Fruit fly (Drosophila melanogaster) whole organism, embryonic: Measurements from ENCODE around the gene mRpL30.

Experiments used
- Blimp-1 ChIP-seq: fragments of 200-800 bp; sonication (Bioruptor generic); optimal IDR thresholded peaks from 3 replicates; lab custom pipeline; 2018; ENCODE audit warnings: missing biosample characterization, missing genetic modification characterization, mild to moderate bottlenecking, moderate library complexity, missing genetic modification reagents
- Ets65A ChIP-seq: fragments of 200-800 bp; sonication (Bioruptor generic); peaks from one replicate; lab custom pipeline; 2016; ENCODE audit warnings: missing biosample characterization, missing genetic modification characterization
- Pdp1 ChIP-seq, 2 experiments: fragments of 200-800 bp; sonication (Bioruptor generic); optimal IDR thresholded peaks; 3 replicates each; lab custom pipeline; 2016; ENCODE audit warnings: missing biosample characterization in 2 of 2, missing genetic modification characterization in 2 of 2, mild to moderate bottlenecking in 1 of 2, moderate library complexity in 1 of 2
- Trl ChIP-seq, 3 experiments: fragments of >200 bp in 2 of 3; fragments of 200-800 bp in 1 of 3; sonication (Bioruptor generic) in 1 of 3; optimal IDR thresholded peaks; 2 replicates in 1 of 3; 3 replicates in 2 of 3; lab custom pipeline; 2016 to 2017; ENCODE audit warnings: missing biosample characterization in 1 of 3, missing genetic modification characterization in 1 of 3

The mRpL30 gene

DNA sequence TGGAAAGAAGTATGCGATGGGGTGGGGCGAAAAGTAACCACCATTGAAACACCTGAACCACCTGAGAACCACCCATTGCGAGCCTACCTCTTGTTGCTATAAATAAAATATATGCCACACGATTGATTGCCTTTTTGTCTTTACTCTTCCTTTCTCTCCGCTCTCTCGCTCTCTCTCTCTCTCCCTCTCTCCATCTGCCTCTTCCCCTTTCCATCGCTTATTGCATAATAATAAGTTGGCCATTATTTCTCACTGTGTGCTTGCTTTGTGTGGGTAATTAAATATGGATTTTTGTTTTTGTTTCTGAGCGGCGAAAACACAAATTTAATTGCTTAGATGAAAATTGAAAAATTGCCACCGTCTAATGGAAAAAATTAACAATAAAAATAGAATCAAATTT is 46.4 kb downstream of the mRpL30 start:
- TF ChIP-seq Trl (optimal IDR thresholded peaks at IDR 0.05; lab: Kevin White, UChicago): peak; percentile 60 to 67
- TF ChIP-seq Trl (GFP tag; optimal IDR thresholded peaks at IDR 0.05; lab: Kevin White, UChicago): no peak
- TF ChIP-seq Ets65A (GFP tag; lab: Kevin White, UChicago): peak; percentile 31
- peak in 1 of 2 experiments; percentile 81 for TF ChIP-seq Pdp1 (GFP tag; optimal IDR thresholded peaks at IDR 0.05; lab: Kevin White, UChicago)
- no peak for TF ChIP-seq Blimp-1 (GFP tag; lab: Kevin White, UChicago)
